Fruit fly (Drosophila melanogaster) whole organism, embryonic: ENCODE measurements around the gene Lsd-1.

Experiments used
- Aef1 ChIP-seq: fragments of 200-800 bp; sonication (Bioruptor generic); IDR thresholded peaks from 3 replicates; pipeline ENCODE4 v1.3.6; 2022; ENCODE audit warnings: missing biosample characterization, missing genetic modification characterization
- Antp ChIP-seq: fragments of 200-800 bp; sonication (Bioruptor generic); optimal IDR thresholded peaks from 3 replicates; lab custom pipeline; 2016; ENCODE audit warnings: missing biosample characterization, missing genetic modification characterization
- B-H1 ChIP-seq: fragments of 200-800 bp; sonication (Bioruptor generic); IDR thresholded peaks from 3 replicates; pipeline ENCODE4 v1.3.6; 2022; ENCODE audit warnings: missing biosample characterization, missing genetic modification characterization
- BEAF-32 ChIP-seq: fragments of 200-800 bp; sonication (Bioruptor generic); optimal IDR thresholded peaks from 3 replicates; lab custom pipeline; 2017; ENCODE audit warnings: missing biosample characterization, missing genetic modification characterization, mild to moderate bottlenecking, moderate library complexity, missing genetic modification reagents
- CG10959 ChIP-seq: fragments of 200-800 bp; sonication (Bioruptor generic); IDR thresholded peaks from 2 replicates; pipeline ENCODE4 v1.3.6; 2022; ENCODE audit warnings: missing biosample characterization, missing genetic modification characterization
- CG11696 ChIP-seq: fragments of 200-800 bp; sonication (Bioruptor generic); IDR thresholded peaks from 2 replicates; pipeline ENCODE4 v1.3.6; 2022; ENCODE audit warnings: missing biosample characterization, missing genetic modification characterization
- CG16813 ChIP-seq: fragments of 200-800 bp; sonication (Bioruptor generic); IDR thresholded peaks from 3 replicates; pipeline ENCODE4 v1.3.6; 2022; ENCODE audit warnings: missing biosample characterization, missing genetic modification characterization; ENCODE audit not compliant: partially characterized antibody
- CG2712 ChIP-seq: fragments of 200-800 bp; optimal IDR thresholded peaks from 3 replicates; lab custom pipeline; 2019; ENCODE audit warnings: missing biosample characterization, mild to moderate bottlenecking, missing genetic modification characterization, moderate library complexity
- CG32767 ChIP-seq: fragments of 200-800 bp; sonication (Bioruptor generic); IDR thresholded peaks from 2 replicates; pipeline ENCODE4 v1.3.6; 2022; ENCODE audit warnings: missing biosample characterization, missing genetic modification characterization
- CG3281 ChIP-seq: fragments of 200-800 bp; sonication (Bioruptor generic); optimal IDR thresholded peaks from 3 replicates; lab custom pipeline; 2017; ENCODE audit warnings: missing biosample characterization, mild to moderate bottlenecking, missing genetic modification characterization
- CG34224 ChIP-seq: fragments of 200-800 bp; sonication (Bioruptor generic); IDR thresholded peaks from 3 replicates; pipeline ENCODE4 v1.3.6; 2022; ENCODE audit warnings: missing biosample characterization, missing genetic modification characterization; ENCODE audit not compliant: partially characterized antibody
- CG34376 ChIP-seq: fragments of 200-800 bp; sonication (Bioruptor generic); optimal IDR thresholded peaks from 2 replicates; lab custom pipeline; 2018; ENCODE audit warnings: missing biosample characterization, mild to moderate bottlenecking, missing genetic modification characterization
- CG4424 ChIP-seq: fragments of 200-800 bp; sonication (Bioruptor generic); optimal IDR thresholded peaks from 3 replicates; lab custom pipeline; 2016; ENCODE audit warnings: missing biosample characterization, missing genetic modification characterization
- CG6765 ChIP-seq: fragments of 200-800 bp; sonication (Bioruptor generic); optimal IDR thresholded peaks from 3 replicates; lab custom pipeline; 2017; ENCODE audit warnings: missing biosample characterization, mild to moderate bottlenecking, missing genetic modification characterization
- CG8290 ChIP-seq, 3 experiments: fragments of 200-800 bp; sonication (Bioruptor generic); optimal IDR thresholded peaks; 2 replicates each; lab custom pipeline; 2016 to 2019; ENCODE audit warnings: missing biosample characterization in 3 of 3, missing genetic modification characterization in 3 of 3, mild to moderate bottlenecking in 2 of 3, moderate library complexity in 1 of 3
- CG8944 ChIP-seq: fragments of 200-800 bp; sonication (Bioruptor generic); optimal IDR thresholded peaks from 3 replicates; lab custom pipeline; 2016; ENCODE audit warnings: missing biosample characterization, missing genetic modification characterization
- CrebB ChIP-seq: fragments of 200-800 bp; sonication (Bioruptor generic); optimal IDR thresholded peaks from 3 replicates; lab custom pipeline; 2018; ENCODE audit warnings: missing biosample characterization, mild to moderate bottlenecking, missing genetic modification characterization
- Doc3 ChIP-seq: fragments of 200-800 bp; sonication (Bioruptor generic); IDR thresholded peaks from 3 replicates; pipeline ENCODE4 v1.3.6; 2022; ENCODE audit warnings: missing biosample characterization, missing genetic modification characterization; ENCODE audit not compliant: partially characterized antibody
- Dref ChIP-seq: fragments of 200-800 bp; sonication (Bioruptor generic); IDR thresholded peaks from 2 replicates; pipeline ENCODE4 v1.3.6; 2022; ENCODE audit warnings: missing biosample characterization, missing genetic modification characterization
- ERR ChIP-seq: fragments of 200-800 bp; sonication (Bioruptor generic); optimal IDR thresholded peaks from 2 replicates; lab custom pipeline; 2016; ENCODE audit warnings: missing biosample characterization, missing genetic modification characterization
- Gsc ChIP-seq: fragments of 200-800 bp; sonication (Bioruptor generic); IDR thresholded peaks from 2 replicates; pipeline ENCODE4 v1.3.6; 2022; ENCODE audit warnings: missing biosample characterization, missing genetic modification characterization
- HmgD ChIP-seq: fragments of 200-800 bp; sonication (Bioruptor generic); optimal IDR thresholded peaks from 3 replicates; lab custom pipeline; 2016; ENCODE audit warnings: missing biosample characterization, missing genetic modification characterization
- MTF-1 ChIP-seq: fragments of 200-800 bp; sonication (Bioruptor generic); optimal IDR thresholded peaks from 2 replicates; lab custom pipeline; 2018; ENCODE audit warnings: missing biosample characterization, mild to moderate bottlenecking, missing genetic modification characterization, borderline replicate concordance
- NFAT ChIP-seq: fragments of 200-800 bp; sonication (Bioruptor generic); IDR thresholded peaks from 2 replicates; pipeline ENCODE4 v1.3.6; 2022; ENCODE audit warnings: missing biosample characterization, missing genetic modification characterization
- Pdp1 ChIP-seq, 2 experiments: fragments of 200-800 bp; sonication (Bioruptor generic); optimal IDR thresholded peaks; 3 replicates each; lab custom pipeline; 2016; ENCODE audit warnings: missing biosample characterization in 2 of 2, missing genetic modification characterization in 2 of 2, mild to moderate bottlenecking in 1 of 2, moderate library complexity in 1 of 2
- Ptx1 ChIP-seq: fragments of 200-800 bp; sonication (Bioruptor generic); IDR thresholded peaks from 2 replicates; pipeline ENCODE4 v1.3.6; 2022; ENCODE audit warnings: missing biosample characterization, missing genetic modification characterization
- Sry-δ ChIP-seq: fragments of 200-800 bp; sonication (Bioruptor generic); optimal IDR thresholded peaks from 2 replicates; lab custom pipeline; 2016; ENCODE audit warnings: missing biosample characterization, missing genetic modification characterization
- Taf1 ChIP-seq: fragments of 200-800 bp; sonication (Bioruptor generic); IDR thresholded peaks from 2 replicates; pipeline ENCODE4 v1.3.6; 2022; ENCODE audit warnings: missing biosample characterization, missing genetic modification characterization
- ab ChIP-seq: fragments of 200-800 bp; sonication (Bioruptor generic); optimal IDR thresholded peaks from 2 replicates; lab custom pipeline; 2016; ENCODE audit warnings: missing biosample characterization, missing genetic modification characterization
- amos ChIP-seq: fragments of 200-800 bp; sonication (Bioruptor generic); IDR thresholded peaks from 2 replicates; pipeline ENCODE4 v1.3.6; 2022; ENCODE audit warnings: missing biosample characterization, missing genetic modification characterization; ENCODE audit not compliant: partially characterized antibody
- ap ChIP-seq: fragments of 200-800 bp; sonication (Bioruptor generic); IDR thresholded peaks from 2 replicates; pipeline ENCODE4 v1.3.6; 2022; ENCODE audit warnings: missing biosample characterization, missing genetic modification characterization
- cas ChIP-seq: fragments of 200-800 bp; sonication (Bioruptor generic); IDR thresholded peaks from 2 replicates; pipeline ENCODE4 v1.3.6; 2022; ENCODE audit warnings: missing biosample characterization, missing genetic modification characterization
- cato ChIP-seq: fragments of 200-800 bp; sonication (Bioruptor generic); optimal IDR thresholded peaks from 2 replicates; lab custom pipeline; 2016; ENCODE audit warnings: missing biosample characterization, missing genetic modification characterization, borderline replicate concordance
- chif ChIP-seq, 2 experiments: fragments of 200-800 bp; sonication (Bioruptor generic); optimal IDR thresholded peaks; 3 replicates each; lab custom pipeline; 2016; ENCODE audit warnings: missing biosample characterization in 2 of 2, missing genetic modification characterization in 2 of 2
- da ChIP-seq: fragments of 200-800 bp; sonication (Bioruptor generic); optimal IDR thresholded peaks from 2 replicates; lab custom pipeline; 2016; ENCODE audit warnings: missing biosample characterization, missing genetic modification characterization
- disco-r ChIP-seq: fragments of 200-800 bp; sonication (Bioruptor generic); optimal IDR thresholded peaks from 2 replicates; lab custom pipeline; 2016; ENCODE audit warnings: missing biosample characterization, missing genetic modification characterization
- dysf ChIP-seq: fragments of 200-800 bp; sonication (Bioruptor generic); IDR thresholded peaks from 3 replicates; pipeline ENCODE4 v1.3.6; 2022; ENCODE audit warnings: missing biosample characterization, missing genetic modification characterization
- gem ChIP-seq: fragments of 200-800 bp; sonication (Bioruptor generic); optimal IDR thresholded peaks from 2 replicates; lab custom pipeline; 2019; ENCODE audit warnings: missing biosample characterization, mild to moderate bottlenecking, missing genetic modification characterization, moderate library complexity
- her ChIP-seq: fragments of 200-800 bp; sonication (Bioruptor generic); optimal IDR thresholded peaks from 2 replicates; lab custom pipeline; 2016; ENCODE audit warnings: missing biosample characterization, missing genetic modification characterization
- jigr1 ChIP-seq: fragments of 200-800 bp; sonication (Bioruptor generic); IDR thresholded peaks from 3 replicates; pipeline ENCODE4 v1.3.6; 2022; ENCODE audit warnings: missing biosample characterization, missing genetic modification characterization
- lmd ChIP-seq: fragments of 200-800 bp; sonication (Bioruptor generic); IDR thresholded peaks from 2 replicates; pipeline ENCODE4 v1.3.6; 2022; ENCODE audit warnings: missing biosample characterization, missing genetic modification characterization
- luna ChIP-seq: fragments of 200-800 bp; sonication (Bioruptor generic); optimal IDR thresholded peaks from 2 replicates; lab custom pipeline; 2016; ENCODE audit warnings: missing biosample characterization, missing genetic modification characterization
- org-1 ChIP-seq: fragments of 200-800 bp; sonication (Bioruptor generic); optimal IDR thresholded peaks from 2 replicates; lab custom pipeline; 2017; ENCODE audit warnings: missing biosample characterization, missing genetic modification characterization
- row ChIP-seq: fragments of 200-800 bp; sonication (Bioruptor generic); IDR thresholded peaks from 3 replicates; pipeline ENCODE4 v1.3.6; 2022; ENCODE audit warnings: missing biosample characterization, missing genetic modification characterization
- tin ChIP-seq: fragments of 200-800 bp; sonication (Bioruptor generic); optimal IDR thresholded peaks from 3 replicates; lab custom pipeline; 2016; ENCODE audit warnings: missing biosample characterization, missing genetic modification characterization
- toy ChIP-seq: fragments of 200-800 bp; sonication (Bioruptor generic); IDR thresholded peaks from 2 replicates; pipeline ENCODE4 v1.3.6; 2022; ENCODE audit warnings: missing biosample characterization, missing genetic modification characterization
- twi ChIP-seq: fragments of 200-800 bp; optimal IDR thresholded peaks from 2 replicates; lab custom pipeline; 2019; ENCODE audit warnings: missing biosample characterization, mild to moderate bottlenecking, missing genetic modification characterization, moderate library complexity
- vfl ChIP-seq: fragments of 200-800 bp; sonication (Bioruptor generic); optimal IDR thresholded peaks from 2 replicates; lab custom pipeline; 2016; ENCODE audit warnings: missing biosample characterization, missing genetic modification characterization
- wdn ChIP-seq: fragments of 200-800 bp; sonication (Bioruptor generic); IDR thresholded peaks from 2 replicates; pipeline ENCODE4 v1.3.6; 2022; ENCODE audit warnings: missing biosample characterization, missing genetic modification characterization
- zen2 ChIP-seq: fragments of 200-800 bp; sonication (Bioruptor generic); IDR thresholded peaks from 3 replicates; pipeline ENCODE4 v1.3.6; 2022; ENCODE audit warnings: missing biosample characterization, missing genetic modification characterization; ENCODE audit not compliant: partially characterized antibody
- zfh2 ChIP-seq: fragments of 200-800 bp; sonication (Bioruptor generic); optimal IDR thresholded peaks from 2 replicates; lab custom pipeline; 2016; ENCODE audit warnings: missing biosample characterization, missing genetic modification characterization

Lsd-1 gene

dm6 chr3R:23713901-23714300 is 49.8 kb upstream of the Lsd-1 start (continued):
- no peak for TF ChIP-seq da
- no peak for TF ChIP-seq amos (GFP tag; lab: Robert Waterston, UW)
- TF ChIP-seq row: peak; percentile 84
- no peak for TF ChIP-seq luna
- TF ChIP-seq cas (GFP tag; lab: Robert Waterston, UW): no peak
- TF ChIP-seq NFAT: no peak
- peak; percentile 51 for TF ChIP-seq ap (GFP tag; lab: Robert Waterston, UW)
- no peak for TF ChIP-seq zfh2 (GFP tag; lab: Kevin White, UChicago)
- peak; percentile 71 for TF ChIP-seq tin
- TF ChIP-seq CG16813 (GFP tag; lab: Robert Waterston, UW): no peak
- no peak for TF ChIP-seq CG3281 (GFP tag; lab: Kevin White, UChicago)
- peak; percentile 62 for TF ChIP-seq CG2712 (tag; lab: Kevin White, UChicago)
- TF ChIP-seq HmgD (GFP tag; lab: Kevin White, UChicago): no peak
- peak; percentile 65 for TF ChIP-seq Ptx1
- peak; percentile 31 for TF ChIP-seq twi
- peak; percentile 15 for TF ChIP-seq CG8290 (GFP tag; optimal IDR thresholded peaks at IDR 0.05; lab: Kevin White, UChicago)
- peak in 1 of 2 experiments; percentile 59 for TF ChIP-seq CG8290 (tag; optimal IDR thresholded peaks at IDR 0.05; lab: Kevin White, UChicago)
- TF ChIP-seq Gsc (GFP tag; lab: Robert Waterston, UW): no peak
- TF ChIP-seq toy: no peak
- TF ChIP-seq her (GFP tag; lab: Kevin White, UChicago): no peak
- TF ChIP-seq ab (GFP tag; lab: Kevin White, UChicago): peak; percentile 13
- 0 out of 2 replicates have a peak, but pooled peaks have one; percentile 26 for TF ChIP-seq CG32767
- peak; percentile 59; the same call in 1 of the 3 replicates for TF ChIP-seq dysf (GFP tag; lab: Robert Waterston, UW)
- TF ChIP-seq disco-r: peak; percentile 0
- TF ChIP-seq ERR: no peak
- TF ChIP-seq CG8944 (GFP tag; lab: Kevin White, UChicago): peak; percentile 47
- no peak for TF ChIP-seq BEAF-32 (GFP tag; lab: Kevin White, UChicago)
- no peak for TF ChIP-seq CG6765 (GFP tag; lab: Kevin White, UChicago)
- TF ChIP-seq vfl (GFP tag; lab: Kevin White, UChicago): no peak
- peak; percentile 26 for TF ChIP-seq cato (GFP tag; lab: Kevin White, UChicago)
- peak; percentile 84 for TF ChIP-seq gem (tag; lab: Kevin White, UChicago)
- TF ChIP-seq Antp: peak; percentile 46
- 0 out of 2 replicates have a peak, but pooled peaks have one; percentile 27 for TF ChIP-seq wdn (GFP tag; lab: Robert Waterston, UW)
- TF ChIP-seq zen2 (GFP tag; lab: Robert Waterston, UW): no peak
- 0 out of 3 replicates have a peak, but pooled peaks have one; percentile 12 for TF ChIP-seq jigr1 (GFP tag; lab: Robert Waterston, UW)
- 0 out of 2 replicates have a peak, but pooled peaks have one; percentile 13 for TF ChIP-seq lmd
- TF ChIP-seq Sry-δ (GFP tag; lab: Kevin White, UChicago): peak; percentile 21
- TF ChIP-seq Doc3 (GFP tag; lab: Robert Waterston, UW): no peak
- 0 out of 3 replicates have a peak, but pooled peaks have one; percentile 19 for TF ChIP-seq Aef1 (GFP tag; lab: Robert Waterston, UW)
- TF ChIP-seq CG34376 (GFP tag; lab: Kevin White, UChicago): no peak
- TF ChIP-seq Dref (GFP tag; lab: Robert Waterston, UW): no peak
- TF ChIP-seq CG10959 (GFP tag; lab: Robert Waterston, UW): peak; percentile 13; the same call in 1 of the 2 replicates
- peak; percentile 44 to 66 for TF ChIP-seq Pdp1 (GFP tag; optimal IDR thresholded peaks at IDR 0.05; lab: Kevin White, UChicago)
- TF ChIP-seq CrebB (tag; lab: Kevin White, UChicago): no peak
- TF ChIP-seq CG4424 (GFP tag; lab: Kevin White, UChicago): peak; percentile 39
- TF ChIP-seq B-H1 (GFP tag; lab: Robert Waterston, UW): no peak; the same call in 2 of the 3 replicates
- TF ChIP-seq org-1 (GFP tag; lab: Kevin White, UChicago): peak; percentile 18
- peak; percentile 47; the same call in 1 of the 2 replicates for TF ChIP-seq CG11696 (GFP tag; lab: Robert Waterston, UW)
- TF ChIP-seq CG34224 (GFP tag; lab: Robert Waterston, UW): no peak
- TF ChIP-seq Taf1 (GFP tag; lab: Robert Waterston, UW): no peak
- peak; percentile 75 to 80 for TF ChIP-seq chif (GFP tag; optimal IDR thresholded peaks at IDR 0.05; lab: Kevin White, UChicago)
- TF ChIP-seq MTF-1 (GFP tag; lab: Kevin White, UChicago): no peak
